Worm (Caenorhabditis elegans) whole organism, L1 larva: Measurements from ENCODE around the gene spex-3.
A peak's percentile ranks its signal among the peaks of the same experiment; 100 is the strongest.

ENCODE experiments used
- C16A3.4 ChIP-seq: fragments of 150-350 bp; optimal IDR thresholded peaks from 2 replicates; lab custom pipeline; 2014; ENCODE audit warnings: missing biosample characterization, missing genetic modification characterization
- C34B4.2 ChIP-seq: sonication (generic microtip); optimal IDR thresholded peaks from 2 replicates; lab custom pipeline; 2017; ENCODE audit warnings: mild to moderate bottlenecking, missing genetic modification characterization, missing compliant biosample characterization
- Y116A8C.19 ChIP-seq: sonication (generic microtip); optimal IDR thresholded peaks from 2 replicates; lab custom pipeline; 2016; ENCODE audit warnings: missing compliant biosample characterization, missing genetic modification characterization, borderline replicate concordance
- aha-1 ChIP-seq: fragments of 150-350 bp; optimal IDR thresholded peaks from 2 replicates; lab custom pipeline; 2014; ENCODE audit warnings: missing biosample characterization, missing genetic modification characterization
- alr-1 ChIP-seq: fragments of 200-800 bp; sonication (Bioruptor generic); optimal IDR thresholded peaks from 2 replicates; lab custom pipeline; 2018; ENCODE audit warnings: borderline replicate concordance, mild to moderate bottlenecking, missing genetic modification characterization, missing compliant biosample characterization
- blmp-1 ChIP-seq: fragments of 150-350 bp; optimal IDR thresholded peaks from 2 replicates; lab custom pipeline; 2014; ENCODE audit warnings: missing biosample characterization, missing genetic modification characterization
- ceh-8 ChIP-seq: fragments of 200-800 bp; sonication (Bioruptor generic); optimal IDR thresholded peaks from 2 replicates; lab custom pipeline; 2018; ENCODE audit warnings: mild to moderate bottlenecking, missing genetic modification characterization, moderate library complexity, missing compliant biosample characterization
- ceh-82 ChIP-seq, 3 experiments: fragments of 150-350 bp in 1 of 3; sonication (generic microtip) in 2 of 3; optimal IDR thresholded peaks; 2 replicates each; lab custom pipeline; 2014 to 2017; ENCODE audit warnings: missing biosample characterization in 3 of 3, missing genetic modification characterization in 3 of 3
- ceh-90 ChIP-seq: sonication (generic microtip); optimal IDR thresholded peaks from 2 replicates; lab custom pipeline; 2016; ENCODE audit warnings: missing genetic modification characterization, missing compliant biosample characterization
- ces-1 ChIP-seq: fragments of 150-350 bp; optimal IDR thresholded peaks from 2 replicates; lab custom pipeline; 2014; ENCODE audit warnings: missing biosample characterization, missing genetic modification reagents, missing genetic modification characterization
- dsc-1 ChIP-seq: sonication (generic microtip); optimal IDR thresholded peaks from 2 replicates; lab custom pipeline; 2016; ENCODE audit warnings: mild to moderate bottlenecking, missing genetic modification characterization, missing compliant biosample characterization
- efl-1 ChIP-seq, 4 experiments: fragments of 150-350 bp; optimal IDR thresholded peaks in 3 of 4; peaks in 1 of 4; 1 replicate in 1 of 4; 2 replicates in 3 of 4; lab custom pipeline; 2014; ENCODE audit warnings: missing biosample characterization in 2 of 4, missing genetic modification characterization in 2 of 4, missing genetic modification reagents in 2 of 4
- efl-3 ChIP-seq: fragments of 200-800 bp; sonication (Bioruptor generic); optimal IDR thresholded peaks from 2 replicates; lab custom pipeline; 2018; ENCODE audit warnings: mild to moderate bottlenecking, missing genetic modification characterization, missing compliant biosample characterization
- egl-27 ChIP-seq, 2 experiments: fragments of 150-350 bp in 1 of 2; sonication (generic microtip); optimal IDR thresholded peaks; 3 replicates each; lab custom pipeline; 2017 to 2018; ENCODE audit warnings: missing biosample characterization in 2 of 2, missing genetic modification characterization in 2 of 2, missing genetic modification reagents in 2 of 2
- elt-2 ChIP-seq: sonication (generic microtip); optimal IDR thresholded peaks from 2 replicates; lab custom pipeline; 2016; ENCODE audit warnings: missing genetic modification characterization, mild to moderate bottlenecking, inconsistent platforms, missing compliant biosample characterization, missing genetic modification reagents
- fkh-10 ChIP-seq: sonication (generic microtip); optimal IDR thresholded peaks from 2 replicates; lab custom pipeline; 2017; ENCODE audit warnings: missing biosample characterization, missing genetic modification reagents, missing genetic modification characterization
- fkh-4 ChIP-seq: sonication (generic microtip); optimal IDR thresholded peaks from 2 replicates; lab custom pipeline; 2016; ENCODE audit warnings: missing compliant biosample characterization, missing genetic modification characterization, borderline replicate concordance
- hlh-17 ChIP-seq: fragments of 200-800 bp; sonication (Bioruptor generic); optimal IDR thresholded peaks from 2 replicates; lab custom pipeline; 2018; ENCODE audit warnings: missing genetic modification characterization, mild to moderate bottlenecking, missing compliant biosample characterization, moderate library complexity, borderline replicate concordance
- hpl-2 ChIP-seq: fragments of 150-350 bp; optimal IDR thresholded peaks from 2 replicates; lab custom pipeline; 2014; ENCODE audit warnings: missing biosample characterization, missing genetic modification reagents, missing genetic modification characterization
- irx-1 ChIP-seq: sonication (generic microtip); optimal IDR thresholded peaks from 2 replicates; lab custom pipeline; 2016; ENCODE audit warnings: missing genetic modification characterization, missing compliant biosample characterization
- lin-13 ChIP-seq: fragments of 150-350 bp; optimal IDR thresholded peaks from 2 replicates; lab custom pipeline; 2014; ENCODE audit warnings: missing biosample characterization, missing genetic modification reagents, missing genetic modification characterization
- lin-35 ChIP-seq, 2 experiments: fragments of 150-350 bp; optimal IDR thresholded peaks; 2 replicates each; lab custom pipeline; 2014; ENCODE audit warnings: missing biosample characterization in 2 of 2, missing genetic modification characterization in 2 of 2, missing genetic modification reagents in 2 of 2
- lin-39 ChIP-seq: fragments of 150-350 bp; optimal IDR thresholded peaks from 2 replicates; lab custom pipeline; 2014; ENCODE audit warnings: missing biosample characterization, missing genetic modification reagents, missing genetic modification characterization
- lir-3 ChIP-seq: sonication (generic microtip); optimal IDR thresholded peaks from 2 replicates; lab custom pipeline; 2016; ENCODE audit warnings: mild to moderate bottlenecking, missing genetic modification characterization, moderate library complexity, missing compliant biosample characterization; ENCODE audit not compliant: poor library complexity
- lsy-2 ChIP-seq, 2 experiments: fragments of 150-350 bp; optimal IDR thresholded peaks; 2 replicates each; lab custom pipeline; 2014; ENCODE audit warnings: missing biosample characterization in 2 of 2, missing genetic modification characterization in 2 of 2
- mdl-1 ChIP-seq, 2 experiments: fragments of 150-350 bp; optimal IDR thresholded peaks; 2 replicates each; lab custom pipeline; 2014 to 2017; ENCODE audit warnings: missing biosample characterization in 2 of 2, missing genetic modification characterization in 2 of 2, inconsistent platforms in 1 of 2
- mep-1 ChIP-seq: fragments of 150-350 bp; optimal IDR thresholded peaks from 2 replicates; lab custom pipeline; 2014; ENCODE audit warnings: missing biosample characterization, missing genetic modification characterization
- nhr-11 ChIP-seq: fragments of 150-350 bp; optimal IDR thresholded peaks from 2 replicates; lab custom pipeline; 2014; ENCODE audit warnings: missing biosample characterization, missing genetic modification characterization
- nhr-12 ChIP-seq: sonication (generic microtip); optimal IDR thresholded peaks from 2 replicates; lab custom pipeline; 2017; ENCODE audit warnings: missing biosample characterization, missing genetic modification characterization
- nhr-19 ChIP-seq: fragments of 200-800 bp; sonication (Bioruptor generic); conservative IDR thresholded peaks from 2 replicates; pipeline ENCODE4 v1.3.6; 2022; ENCODE audit warnings: missing genetic modification characterization, missing compliant biosample characterization
- nhr-20 ChIP-seq: sonication (generic microtip); optimal IDR thresholded peaks from 2 replicates; lab custom pipeline; 2016; ENCODE audit warnings: mild to moderate bottlenecking, missing genetic modification characterization, missing compliant biosample characterization
- nhr-28 ChIP-seq: fragments of 150-350 bp; optimal IDR thresholded peaks from 2 replicates; lab custom pipeline; 2014; ENCODE audit warnings: missing biosample characterization, missing genetic modification characterization
- nhr-47 ChIP-seq: sonication (generic microtip); optimal IDR thresholded peaks from 2 replicates; lab custom pipeline; 2016; ENCODE audit warnings: mild to moderate bottlenecking, missing genetic modification characterization, moderate library complexity, missing compliant biosample characterization
- nhr-76 ChIP-seq: sonication (generic microtip); optimal IDR thresholded peaks from 2 replicates; lab custom pipeline; 2017; ENCODE audit warnings: missing biosample characterization, missing genetic modification characterization
- nhr-84 ChIP-seq: sonication (generic microtip); optimal IDR thresholded peaks from 2 replicates; lab custom pipeline; 2017; ENCODE audit warnings: missing biosample characterization, missing genetic modification characterization
- nhr-85 ChIP-seq: sonication (generic microtip); peaks from one replicate; lab custom pipeline; 2016; ENCODE audit warnings: missing genetic modification characterization, inconsistent platforms, missing compliant biosample characterization
- nhr-90 ChIP-seq: sonication (generic microtip); optimal IDR thresholded peaks from 2 replicates; lab custom pipeline; 2016; ENCODE audit warnings: mild to moderate bottlenecking, missing genetic modification characterization, missing compliant biosample characterization; ENCODE audit not compliant: poor library complexity
- pag-3 ChIP-seq: sonication (generic microtip); optimal IDR thresholded peaks from 2 replicates; lab custom pipeline; 2017; ENCODE audit warnings: missing genetic modification characterization, mild to moderate bottlenecking, missing compliant biosample characterization, antibody characterized with exemption, borderline replicate concordance; ENCODE audit not compliant: insufficient read depth
- pax-3 ChIP-seq: fragments of 200-800 bp; sonication (Bioruptor generic); optimal IDR thresholded peaks from 2 replicates; lab custom pipeline; 2018; ENCODE audit warnings: mild to moderate bottlenecking, missing genetic modification characterization, moderate library complexity, missing compliant biosample characterization
- snu-23 ChIP-seq: sonication (generic microtip); optimal IDR thresholded peaks from 2 replicates; lab custom pipeline; 2016; ENCODE audit warnings: missing genetic modification characterization, missing compliant biosample characterization
- sox-4 ChIP-seq: sonication (generic microtip); optimal IDR thresholded peaks from 2 replicates; lab custom pipeline; 2016; ENCODE audit warnings: missing genetic modification characterization, missing compliant biosample characterization
- tbx-2 ChIP-seq: sonication (generic microtip); optimal IDR thresholded peaks from 2 replicates; lab custom pipeline; 2016; ENCODE audit warnings: missing genetic modification characterization, missing compliant biosample characterization
- unc-130 ChIP-seq: fragments of 150-350 bp; optimal IDR thresholded peaks from 2 replicates; lab custom pipeline; 2017; ENCODE audit warnings: missing biosample characterization, missing genetic modification characterization, inconsistent platforms
- unc-30 ChIP-seq: sonication (generic microtip); optimal IDR thresholded peaks from 2 replicates; lab custom pipeline; 2017; ENCODE audit warnings: missing biosample characterization, missing genetic modification characterization
- unc-98 ChIP-seq: fragments of 200-800 bp; sonication (Bioruptor generic); IDR thresholded peaks from 2 replicates; pipeline ENCODE4 v1.3.6; 2022; ENCODE audit warnings: missing genetic modification characterization, missing compliant biosample characterization
- vab-15 ChIP-seq: sonication (generic microtip); optimal IDR thresholded peaks from 2 replicates; lab custom pipeline; 2017; ENCODE audit warnings: missing genotype, mild to moderate bottlenecking, missing genetic modification characterization, missing compliant biosample characterization
- xbp-1 ChIP-seq: sonication (generic microtip); optimal IDR thresholded peaks from 2 replicates; lab custom pipeline; 2016; ENCODE audit warnings: missing genetic modification characterization, missing compliant biosample characterization
- zag-1 ChIP-seq: fragments of 150-350 bp; optimal IDR thresholded peaks from 2 replicates; lab custom pipeline; 2014; ENCODE audit warnings: missing biosample characterization, missing genetic modification characterization
- ztf-4 ChIP-seq: fragments of 150-350 bp; optimal IDR thresholded peaks from 2 replicates; lab custom pipeline; 2014; ENCODE audit warnings: missing biosample characterization, missing genetic modification characterization

Gene spex-3

DNA sequence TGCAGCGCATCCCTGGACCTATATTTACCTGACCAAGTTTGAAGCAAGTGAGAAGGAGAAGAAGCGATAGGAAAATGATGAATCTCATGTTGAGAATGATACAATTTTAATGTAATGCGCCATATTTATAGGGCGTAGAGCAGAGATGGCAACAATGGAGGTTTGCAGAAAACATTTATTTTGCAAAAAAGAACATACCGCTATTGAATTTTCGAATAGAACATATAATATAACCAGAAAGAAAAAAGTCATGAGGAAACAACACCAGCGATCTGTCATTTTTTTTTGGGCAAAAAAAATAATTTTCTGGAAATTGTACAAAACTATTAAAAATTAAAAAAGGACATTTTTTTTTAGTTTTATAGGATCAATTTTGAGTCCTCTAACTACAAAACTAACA lies at the start of gene spex-3:
spex-3 (minus strand) TSS at position 101 of the 400 bp plus-strand sequence.
- TF ChIP-seq nhr-28 (tag; lab: Kevin White, UChicago) (no peak), hpl-2 (GFP tag; lab: Kevin White, UChicago) (no peak), lin-35 (GFP tag; optimal IDR thresholded peaks at IDR 0.05; lab: Kevin White, UChicago) (no peak), xbp-1 (tag; lab: Kevin White, UChicago) (no peak), blmp-1 (tag; lab: Kevin White, UChicago) (no peak), irx-1 (tag; lab: Kevin White, UChicago) (no peak), alr-1 (tag; lab: Kevin White, UChicago) (no peak), snu-23 (GFP tag; lab: Kevin White, UChicago) (no peak), ztf-4 (no peak), ceh-82 (tag; optimal IDR thresholded peaks at IDR 0.05; lab: Kevin White, UChicago) (no peak), lir-3 (no peak), pax-3 (tag; lab: Kevin White, UChicago) (no peak), hlh-17 (GFP tag; lab: Kevin White, UChicago) (no peak), nhr-20 (tag; lab: Kevin White, UChicago) (no peak), dsc-1 (no peak), unc-130 (tag; lab: Kevin White, UChicago) (no peak), lin-13 (no peak)

ce11 chrIII:1745450-1746127 lies 43.4 kb upstream of the spex-3 start:
- TF ChIP-seq efl-3 (GFP tag; lab: Kevin White, UChicago) (no peak), fkh-4 (tag; lab: Kevin White, UChicago) (no peak), unc-30 (tag; lab: Kevin White, UChicago) (no peak), snu-23 (GFP tag; lab: Kevin White, UChicago) (no peak), nhr-47 (tag; lab: Kevin White, UChicago) (no peak), nhr-12 (tag; lab: Kevin White, UChicago) (no peak), unc-98 (GFP tag; lab: Robert Waterston, UW) (no peak), sox-4 (tag; lab: Kevin White, UChicago) (no peak), ceh-8 (no peak), C16A3.4 (tag; lab: Kevin White, UChicago) (no peak), ceh-90 (tag; lab: Kevin White, UChicago) (no peak), nhr-90 (no peak), dsc-1 (no peak), Y116A8C.19 (no peak), lin-39 (tag; lab: Kevin White, UChicago) (no peak), aha-1 (tag; lab: Kevin White, UChicago) (no peak), lin-13 (no peak), efl-1 (optimal IDR thresholded peaks at IDR 0.05; lab: Kevin White, UChicago) (no peak), efl-1 (GFP tag; optimal IDR thresholded peaks at IDR 0.05 in 1 of 2; lab: Kevin White, UChicago) (no peak), C34B4.2 (tag; lab: Kevin White, UChicago) (no peak), lsy-2 (tag; optimal IDR thresholded peaks at IDR 0.05; lab: Kevin White, UChicago) (peak in 1 of 2 experiments; percentile 16), pax-3 (tag; lab: Kevin White, UChicago) (no peak), xbp-1 (tag; lab: Kevin White, UChicago) (no peak), pag-3 (tag; lab: Kevin White, UChicago) (no peak), fkh-10 (GFP tag; lab: Kevin White, UChicago) (peak; percentile 71), nhr-84 (tag; lab: Kevin White, UChicago) (no peak), vab-15 (no peak), egl-27 (tag; optimal IDR thresholded peaks at IDR 0.05; lab: Kevin White, UChicago) (no peak), tbx-2 (tag; lab: Kevin White, UChicago) (peak; percentile 9), nhr-11 (tag; lab: Kevin White, UChicago) (no peak), nhr-76 (no peak), hpl-2 (GFP tag; lab: Kevin White, UChicago) (no peak), nhr-85 (tag; lab: Kevin White, UChicago) (no peak), mep-1 (no peak), ceh-82 (tag; optimal IDR thresholded peaks at IDR 0.05; lab: Kevin White, UChicago) (peak in 1 of 3 experiments; percentile 9), mdl-1 (tag; optimal IDR thresholded peaks at IDR 0.05; lab: Kevin White, UChicago) (no peak), zag-1 (tag; lab: Kevin White, UChicago) (no peak), elt-2 (tag; lab: Kevin White, UChicago) (no peak), ces-1 (GFP tag; lab: Kevin White, UChicago) (peak; percentile 51), nhr-19 (GFP tag; lab: Robert Waterston, UW) (no peak)
